Fruit fly (Drosophila melanogaster): ENCODE measurements around the gene Sodh1.
A peak's percentile ranks its signal among the peaks of the same experiment; 100 is the strongest.

The Sodh1 gene

dm6 chr3R:7067092-7067491 is 15.0 kb downstream of the Sodh1 start, which contains the start of the genes CG1105 and CG1965 (continued):
- peak; percentile 59 for TF ChIP-seq Hr83 (GFP tag; optimal IDR thresholded peaks at IDR 0.05; ENCODE audit: poor library complexity, severe bottlenecking)
- TF ChIP-seq foxo (GFP tag; optimal IDR thresholded peaks at IDR 0.05): peak; percentile 4 to 94
- peak; percentile 74 for TF ChIP-seq CG32264 (GFP tag; optimal IDR thresholded peaks at IDR 0.05)
- TF ChIP-seq h (GFP tag; optimal IDR thresholded peaks at IDR 0.05): peak; percentile 93
- TF ChIP-seq CG9705 (GFP tag; optimal IDR thresholded peaks at IDR 0.05): peak; percentile 83

dm6 chr3R:7074297-7075114 is 22.4 kb downstream of the Sodh1 start, which contains the start of the genes Ufl1 and CG1943:
Gene Ufl1, minus strand, starts transcription at chr3R:7074452.
Gene CG1943, plus strand, starts transcription at chr3R:7074859.
- TF ChIP-seq woc (GFP tag; optimal IDR thresholded peaks at IDR 0.05) (peak; percentile 35), Mio (GFP tag; optimal IDR thresholded peaks at IDR 0.05) (no peak), h (GFP tag; optimal IDR thresholded peaks at IDR 0.05) (peak; percentile 12), N (GFP tag; optimal IDR thresholded peaks at IDR 0.05) (no peak), Dif (GFP tag; optimal IDR thresholded peaks at IDR 0.05; ENCODE audit: partially characterized antibody) (peak; percentile 40), GATAd (GFP tag; optimal IDR thresholded peaks at IDR 0.05) (no peak), Dfd (GFP tag; optimal IDR thresholded peaks at IDR 0.05) (no peak), jim (GFP tag; optimal IDR thresholded peaks at IDR 0.05) (no peak), psq (GFP tag; optimal IDR thresholded peaks at IDR 0.05) (no peak), rgr (GFP tag; optimal IDR thresholded peaks at IDR 0.05) (peak; percentile 20), br (GFP tag; optimal IDR thresholded peaks at IDR 0.05) (peak; percentile 3), dmrt93B (GFP tag; optimal IDR thresholded peaks at IDR 0.05) (no peak), Abd-B (GFP tag; optimal IDR thresholded peaks at IDR 0.05) (no peak), OdsH (GFP tag; optimal IDR thresholded peaks at IDR 0.05) (no peak), CG32264 (GFP tag; optimal IDR thresholded peaks at IDR 0.05) (no peak), Hr83 (GFP tag; optimal IDR thresholded peaks at IDR 0.05; ENCODE audit: poor library complexity, severe bottlenecking) (no peak), Jra (GFP tag; optimal IDR thresholded peaks at IDR 0.05) (peak; percentile 33), pan (optimal IDR thresholded peaks at IDR 0.05) (no peak), Hr78 (GFP tag; optimal IDR thresholded peaks at IDR 0.05) (no peak), foxo (GFP tag; optimal IDR thresholded peaks at IDR 0.05) (peak in 1 of 2 experiments; percentile 13), Hnf4 (GFP tag; optimal IDR thresholded peaks at IDR 0.05) (peak; percentile 24), lola (GFP tag; optimal IDR thresholded peaks at IDR 0.05) (no peak), usp (GFP tag; optimal IDR thresholded peaks at IDR 0.05) (no peak), Sp1 (GFP tag; optimal IDR thresholded peaks at IDR 0.05) (peak; percentile 38), CG9705 (GFP tag; optimal IDR thresholded peaks at IDR 0.05) (no peak), tai (GFP tag; optimal IDR thresholded peaks at IDR 0.05) (peak; percentile 77), CrebA (GFP tag; optimal IDR thresholded peaks at IDR 0.05; ENCODE audit: borderline replicate concordance) (no peak), sage (GFP tag; optimal IDR thresholded peaks at IDR 0.05) (peak; percentile 14), Myc (optimal IDR thresholded peaks at IDR 0.05) (peak; percentile 49), dl (GFP tag; optimal IDR thresholded peaks at IDR 0.05; ENCODE audit: insufficient read depth in 1 of 2, partially characterized antibody in 2 of 2) (no peak), dsf (GFP tag; optimal IDR thresholded peaks at IDR 0.05; ENCODE audit: borderline replicate concordance) (no peak), fru (GFP tag; optimal IDR thresholded peaks at IDR 0.05) (no peak), Vsx2 (GFP tag; optimal IDR thresholded peaks at IDR 0.05; ENCODE audit: partially characterized antibody) (no peak), Rel (GFP tag; optimal IDR thresholded peaks at IDR 0.05) (no peak), Rel (tag; optimal IDR thresholded peaks at IDR 0.05) (peak; percentile 8), brk (GFP tag; optimal IDR thresholded peaks at IDR 0.05) (peak; percentile 68), sv (GFP tag; optimal IDR thresholded peaks at IDR 0.05) (no peak)

dm6 chr3R:7075115-7075425 is 22.9 kb downstream of the Sodh1 start:
- TF ChIP-seq woc (GFP tag; optimal IDR thresholded peaks at IDR 0.05) (no peak), Vsx2 (GFP tag; optimal IDR thresholded peaks at IDR 0.05; ENCODE audit: partially characterized antibody) (no peak), CG32264 (GFP tag; optimal IDR thresholded peaks at IDR 0.05) (no peak), Hnf4 (GFP tag; optimal IDR thresholded peaks at IDR 0.05) (no peak)
